Fruit fly (Drosophila melanogaster) whole organism, embryonic: ENCODE data around the gene CG2076.

ENCODE experiments used
- Ada2b ChIP-seq: fragments of 200-800 bp; sonication (Bioruptor generic); IDR thresholded peaks from 2 replicates; pipeline ENCODE4 v1.3.6; 2022; ENCODE audit warnings: missing biosample characterization, missing genetic modification characterization
- Adf1 ChIP-seq: fragments of 200-800 bp; sonication (Bioruptor generic); IDR thresholded peaks from 2 replicates; pipeline ENCODE4 v1.3.6; 2022; ENCODE audit warnings: missing biosample characterization, missing genetic modification characterization
- Asciz ChIP-seq: fragments of 200-800 bp; sonication (Bioruptor generic); optimal IDR thresholded peaks from 2 replicates; lab custom pipeline; 2017; ENCODE audit warnings: missing biosample characterization, mild to moderate bottlenecking, missing genetic modification characterization, missing genetic modification reagents
- BtbVII ChIP-seq: fragments of 200-800 bp; sonication (Bioruptor generic); optimal IDR thresholded peaks from 3 replicates; lab custom pipeline; 2017; ENCODE audit warnings: missing biosample characterization, mild to moderate bottlenecking, missing genetic modification characterization
- CG11085 ChIP-seq: fragments of 200-800 bp; sonication (Bioruptor generic); IDR thresholded peaks from 2 replicates; pipeline ENCODE4 v1.3.6; 2022; ENCODE audit warnings: missing biosample characterization, missing genetic modification characterization
- CG11398 ChIP-seq: fragments of 200-800 bp; sonication (Bioruptor generic); optimal IDR thresholded peaks from 2 replicates; lab custom pipeline; 2016; ENCODE audit warnings: missing biosample characterization, missing genetic modification characterization
- CG11456 ChIP-seq: fragments of 200-800 bp; sonication (Bioruptor generic); IDR thresholded peaks from 3 replicates; pipeline ENCODE4 v1.3.6; 2022; ENCODE audit warnings: missing biosample characterization, missing genetic modification characterization
- CG11695 ChIP-seq: fragments of 200-800 bp; sonication (Bioruptor generic); IDR thresholded peaks from 3 replicates; pipeline ENCODE4 v1.3.6; 2022; ENCODE audit warnings: missing biosample characterization, missing genetic modification characterization
- CG15269 ChIP-seq: fragments of 200-800 bp; sonication (Bioruptor generic); optimal IDR thresholded peaks from 2 replicates; lab custom pipeline; 2018; ENCODE audit warnings: missing biosample characterization, mild to moderate bottlenecking, missing genetic modification characterization, moderate library complexity
- CG1529 ChIP-seq: fragments of 200-800 bp; sonication (Bioruptor generic); optimal IDR thresholded peaks from 3 replicates; lab custom pipeline; 2018; ENCODE audit warnings: missing biosample characterization, missing genetic modification characterization
- CG15601 ChIP-seq: fragments of 200-800 bp; sonication (Bioruptor generic); optimal IDR thresholded peaks from 3 replicates; lab custom pipeline; 2019; ENCODE audit warnings: missing biosample characterization, mild to moderate bottlenecking, missing genetic modification characterization, moderate library complexity
- CG15696 ChIP-seq: fragments of 200-800 bp; sonication (Bioruptor generic); optimal IDR thresholded peaks from 2 replicates; lab custom pipeline; 2019; ENCODE audit warnings: missing biosample characterization, mild to moderate bottlenecking, missing genetic modification characterization, moderate library complexity
- CG1602 ChIP-seq: fragments of 200-800 bp; sonication (Bioruptor generic); optimal IDR thresholded peaks from 3 replicates; lab custom pipeline; 2016; ENCODE audit warnings: missing biosample characterization, missing genetic modification characterization
- CG18476 ChIP-seq: fragments of 200-800 bp; sonication (Bioruptor generic); optimal IDR thresholded peaks from 2 replicates; lab custom pipeline; 2016; ENCODE audit warnings: missing biosample characterization, mild to moderate bottlenecking, missing genetic modification characterization
- CG5245 ChIP-seq: fragments of 200-800 bp; sonication (Bioruptor generic); optimal IDR thresholded peaks from 3 replicates; lab custom pipeline; 2016; ENCODE audit warnings: missing biosample characterization, missing genetic modification characterization
- CG6254 ChIP-seq: fragments of 200-800 bp; sonication (Bioruptor generic); optimal IDR thresholded peaks from 3 replicates; lab custom pipeline; 2017; ENCODE audit warnings: mild to moderate bottlenecking, missing biosample characterization, missing genetic modification reagents, missing genetic modification characterization
- CG6683 ChIP-seq: fragments of 200-800 bp; sonication (Bioruptor generic); optimal IDR thresholded peaks from 2 replicates; lab custom pipeline; 2017; ENCODE audit warnings: missing biosample characterization, mild to moderate bottlenecking, missing genetic modification characterization, missing genetic modification reagents
- CG7357 ChIP-seq: fragments of 200-800 bp; sonication (Bioruptor generic); IDR thresholded peaks from 3 replicates; pipeline ENCODE4 v1.3.6; 2022; ENCODE audit warnings: missing biosample characterization, missing genetic modification characterization
- CG7556 ChIP-seq: fragments of 200-800 bp; sonication (Bioruptor generic); optimal IDR thresholded peaks from 2 replicates; lab custom pipeline; 2017; ENCODE audit warnings: missing biosample characterization, mild to moderate bottlenecking, missing genetic modification characterization
- CG7839 ChIP-seq: fragments of 200-800 bp; sonication (Bioruptor generic); optimal IDR thresholded peaks from 3 replicates; lab custom pipeline; 2018; ENCODE audit warnings: missing biosample characterization, mild to moderate bottlenecking, missing genetic modification characterization, moderate library complexity
- CG8359 ChIP-seq: fragments of 200-800 bp; sonication (Bioruptor generic); optimal IDR thresholded peaks from 2 replicates; lab custom pipeline; 2017; ENCODE audit warnings: missing biosample characterization, mild to moderate bottlenecking, missing genetic modification characterization, borderline replicate concordance
- CG8924 ChIP-seq: fragments of 200-800 bp; optimal IDR thresholded peaks from 3 replicates; lab custom pipeline; 2019; ENCODE audit warnings: missing biosample characterization, mild to moderate bottlenecking, missing genetic modification characterization, moderate library complexity
- Drgx ChIP-seq: fragments of 200-800 bp; sonication (Bioruptor generic); IDR thresholded peaks from 2 replicates; pipeline ENCODE4 v1.3.6; 2022; ENCODE audit warnings: missing biosample characterization, missing genetic modification characterization
- H2.0 ChIP-seq: fragments of 200-800 bp; sonication (Bioruptor generic); IDR thresholded peaks from 2 replicates; pipeline ENCODE4 v1.3.6; 2022; ENCODE audit warnings: missing biosample characterization, missing genetic modification characterization
- HHEX ChIP-seq: fragments of 200-800 bp; sonication (Bioruptor generic); optimal IDR thresholded peaks from 3 replicates; lab custom pipeline; 2017; ENCODE audit warnings: missing biosample characterization, mild to moderate bottlenecking, missing genetic modification characterization, missing genetic modification reagents
- HmgZ ChIP-seq: fragments of 200-800 bp; sonication (Bioruptor generic); optimal IDR thresholded peaks from 2 replicates; lab custom pipeline; 2018; ENCODE audit warnings: missing biosample characterization, mild to moderate bottlenecking, missing genetic modification characterization
- Hr3 ChIP-seq: fragments of 200-800 bp; sonication (Bioruptor generic); optimal IDR thresholded peaks from 3 replicates; lab custom pipeline; 2016; ENCODE audit warnings: missing biosample characterization, missing genetic modification characterization
- Hr51 ChIP-seq, 2 experiments: fragments of 200-800 bp; sonication (Bioruptor generic); optimal IDR thresholded peaks; 2 replicates in 1 of 2; 3 replicates in 1 of 2; lab custom pipeline; 2016 to 2018; ENCODE audit warnings: missing biosample characterization in 2 of 2, missing genetic modification characterization in 2 of 2, mild to moderate bottlenecking in 1 of 2, moderate library complexity in 1 of 2
- Lim3 ChIP-seq: fragments of 200-800 bp; sonication (Bioruptor generic); IDR thresholded peaks from 2 replicates; pipeline ENCODE4 v1.3.6; 2022; ENCODE audit warnings: missing biosample characterization, missing genetic modification characterization
- Lpt ChIP-seq: fragments of >200 bp; optimal IDR thresholded peaks from 2 replicates; lab custom pipeline; 2018; ENCODE audit warnings: missing biosample characterization, missing genetic modification characterization
- Meics ChIP-seq: fragments of 200-800 bp; sonication (Bioruptor generic); optimal IDR thresholded peaks from 2 replicates; lab custom pipeline; 2017; ENCODE audit warnings: missing biosample characterization, mild to moderate bottlenecking, missing genetic modification characterization
- Mrtf ChIP-seq: fragments of 200-800 bp; sonication (Bioruptor generic); IDR thresholded peaks from 3 replicates; pipeline ENCODE4 v1.3.6; 2022; ENCODE audit warnings: missing biosample characterization, missing genetic modification characterization
- Optix ChIP-seq: fragments of 200-800 bp; sonication (Bioruptor generic); IDR thresholded peaks from 3 replicates; pipeline ENCODE4 v1.3.6; 2022; ENCODE audit warnings: missing biosample characterization, missing genetic modification characterization
- Pdp1 ChIP-seq, 2 experiments: fragments of 200-800 bp; sonication (Bioruptor generic); optimal IDR thresholded peaks; 3 replicates each; lab custom pipeline; 2016; ENCODE audit warnings: missing biosample characterization in 2 of 2, missing genetic modification characterization in 2 of 2, mild to moderate bottlenecking in 1 of 2, moderate library complexity in 1 of 2
- bcd ChIP-seq: fragments of 200-800 bp; sonication (Bioruptor generic); optimal IDR thresholded peaks from 2 replicates; lab custom pipeline; 2017; ENCODE audit warnings: missing biosample characterization, mild to moderate bottlenecking, missing genetic modification characterization
- chif ChIP-seq, 2 experiments: fragments of 200-800 bp; sonication (Bioruptor generic); optimal IDR thresholded peaks; 3 replicates each; lab custom pipeline; 2016; ENCODE audit warnings: missing biosample characterization in 2 of 2, missing genetic modification characterization in 2 of 2
- danr ChIP-seq: fragments of 200-800 bp; sonication (Bioruptor generic); IDR thresholded peaks from 2 replicates; pipeline ENCODE4 v1.3.6; 2022; ENCODE audit warnings: missing biosample characterization, missing genetic modification characterization
- emc ChIP-seq: fragments of 200-800 bp; sonication (Bioruptor generic); optimal IDR thresholded peaks from 2 replicates; lab custom pipeline; 2016; ENCODE audit warnings: missing biosample characterization, missing genetic modification characterization
- esg ChIP-seq: fragments of 200-800 bp; sonication (Bioruptor generic); conservative IDR thresholded peaks from 2 replicates; pipeline ENCODE4 v1.3.6; 2022; ENCODE audit warnings: missing biosample characterization, missing genetic modification characterization
- ewg ChIP-seq: fragments of 200-800 bp; sonication (Bioruptor generic); optimal IDR thresholded peaks from 3 replicates; lab custom pipeline; 2017; ENCODE audit warnings: mild to moderate bottlenecking, missing biosample characterization, missing genetic modification reagents, missing genetic modification characterization
- fd96Cb ChIP-seq: fragments of 200-800 bp; sonication (Bioruptor generic); optimal IDR thresholded peaks from 2 replicates; lab custom pipeline; 2018; ENCODE audit warnings: missing biosample characterization, mild to moderate bottlenecking, missing genetic modification characterization, moderate library complexity
- gcm ChIP-seq: fragments of 200-800 bp; sonication (Bioruptor generic); optimal IDR thresholded peaks from 2 replicates; lab custom pipeline; 2019; ENCODE audit warnings: missing biosample characterization, mild to moderate bottlenecking, missing genetic modification characterization, moderate library complexity
- lab ChIP-seq: fragments of 200-800 bp; sonication (Bioruptor generic); optimal IDR thresholded peaks from 3 replicates; lab custom pipeline; 2017; ENCODE audit warnings: missing biosample characterization, missing genetic modification characterization, mild to moderate bottlenecking, moderate library complexity, missing genetic modification reagents
- mam ChIP-seq: fragments of 200-800 bp; sonication (Bioruptor generic); optimal IDR thresholded peaks from 3 replicates; lab custom pipeline; 2016; ENCODE audit warnings: missing biosample characterization, missing genetic modification characterization
- nmo ChIP-seq: fragments of 200-800 bp; sonication (Bioruptor generic); optimal IDR thresholded peaks from 2 replicates; lab custom pipeline; 2018; ENCODE audit warnings: missing biosample characterization, mild to moderate bottlenecking, missing genetic modification characterization, moderate library complexity
- peb ChIP-seq: fragments of 200-800 bp; sonication (Bioruptor generic); IDR thresholded peaks from 2 replicates; pipeline ENCODE4 v1.3.6; 2022; ENCODE audit warnings: missing biosample characterization, missing genetic modification characterization
- prd ChIP-seq, 3 experiments: fragments of >200 bp in 2 of 3; fragments of 200-800 bp in 1 of 3; sonication (Bioruptor generic) in 1 of 3; optimal IDR thresholded peaks in 2 of 3; IDR thresholded peaks in 1 of 3; 2 replicates in 2 of 3; 3 replicates in 1 of 3; pipeline versions ENCODE4 v1.3.6 to Lab custom; 2017 to 2022; ENCODE audit warnings: missing biosample characterization in 1 of 3, missing genetic modification characterization in 1 of 3
- sd ChIP-seq: fragments of 200-800 bp; sonication (Bioruptor generic); optimal IDR thresholded peaks from 3 replicates; lab custom pipeline; 2018; ENCODE audit warnings: missing biosample characterization, mild to moderate bottlenecking, missing genetic modification characterization, moderate library complexity
- wor ChIP-seq: fragments of 200-800 bp; sonication (Bioruptor generic); IDR thresholded peaks from 2 replicates; pipeline ENCODE4 v1.3.6; 2022; ENCODE audit warnings: missing biosample characterization, missing genetic modification characterization

CG2076 gene

dm6 chrX:11081242-11081641 lies 8.8 kb upstream of the CG2076 start (continued):
- TF ChIP-seq H2.0 (GFP tag; lab: Robert Waterston, UW) (peak; percentile 26; the same call in 1 of the 2 replicates), sd (tag; lab: Kevin White, UChicago) (no peak), ewg (GFP tag; lab: Kevin White, UChicago) (peak; percentile 3), Meics (GFP tag; lab: Kevin White, UChicago) (peak; percentile 69), esg (GFP tag; lab: Robert Waterston, UW) (0 out of 2 replicates have a peak, but pooled peaks have one; percentile 31), emc (GFP tag; lab: Kevin White, UChicago) (no peak), CG11398 (no peak), prd (optimal IDR thresholded peaks at IDR 0.05; lab: Kevin White, UChicago) (no peak), prd (GFP tag; IDR thresholded peaks at IDR 0.05; lab: Robert Waterston, UW) (peak; percentile 53; the same call in 2 of the 3 replicates), mam (GFP tag; lab: Kevin White, UChicago) (peak; percentile 25), CG7556 (peak; percentile 76), Asciz (GFP tag; lab: Kevin White, UChicago) (peak; percentile 2), Lim3 (GFP tag; lab: Robert Waterston, UW) (no peak), Adf1 (no peak), gcm (GFP tag; lab: Kevin White, UChicago) (no peak), CG18476 (GFP tag; lab: Kevin White, UChicago) (peak; percentile 9), CG6254 (GFP tag; lab: Kevin White, UChicago) (peak; percentile 21), CG1602 (GFP tag; lab: Kevin White, UChicago) (no peak), CG11456 (GFP tag; lab: Robert Waterston, UW) (no peak), CG15601 (tag; lab: Kevin White, UChicago) (no peak), peb (GFP tag; lab: Robert Waterston, UW) (0 out of 2 replicates have a peak, but pooled peaks have one; percentile 8), Optix (GFP tag; lab: Robert Waterston, UW) (no peak), CG11695 (GFP tag; lab: Robert Waterston, UW) (peak; percentile 69; the same call in 1 of the 3 replicates), danr (peak; percentile 36; the same call in 1 of the 2 replicates), CG7357 (0 out of 3 replicates have a peak, but pooled peaks have one; percentile 26), Mrtf (GFP tag; lab: Robert Waterston, UW) (no peak), fd96Cb (peak; percentile 51), CG1529 (peak; percentile 4), CG8924 (peak; percentile 48), nmo (peak; percentile 70), Ada2b (no peak), Hr51 (GFP tag; optimal IDR thresholded peaks at IDR 0.05; lab: Kevin White, UChicago) (peak in 1 of 2 experiments; percentile 75), Pdp1 (GFP tag; optimal IDR thresholded peaks at IDR 0.05; lab: Kevin White, UChicago) (peak in 1 of 2 experiments; percentile 36), Hr3 (GFP tag; lab: Kevin White, UChicago) (peak; percentile 9), CG11085 (GFP tag; lab: Robert Waterston, UW) (no peak), wor (GFP tag; lab: Robert Waterston, UW) (no peak), CG15696 (tag; lab: Kevin White, UChicago) (peak; percentile 21), HHEX (GFP tag; lab: Kevin White, UChicago) (peak; percentile 27), Drgx (GFP tag; lab: Robert Waterston, UW) (peak; percentile 58), BtbVII (GFP tag; lab: Kevin White, UChicago) (peak; percentile 49), Lpt (GFP tag; lab: Kevin White, UChicago) (no peak), CG7839 (tag; lab: Kevin White, UChicago) (peak; percentile 62), CG15269 (tag; lab: Kevin White, UChicago) (peak; percentile 71), lab (peak; percentile 77), chif (GFP tag; optimal IDR thresholded peaks at IDR 0.05; lab: Kevin White, UChicago) (peak in 1 of 2 experiments; percentile 15), CG6683 (GFP tag; lab: Kevin White, UChicago) (no peak), CG5245 (GFP tag; lab: Kevin White, UChicago) (no peak), bcd (GFP tag; lab: Kevin White, UChicago) (peak; percentile 61), CG8359 (no peak), HmgZ (tag; lab: Kevin White, UChicago) (peak; percentile 14)
